Worm (Caenorhabditis elegans) whole organism, midembryonic: ENCODE data around the gene cdr-4.

Experiments used
- T22C8.4 ChIP-seq: fragments of 200-800 bp; sonication (Bioruptor generic); IDR thresholded peaks from 2 replicates; pipeline ENCODE4 v1.3.6; 2022; ENCODE audit warnings: missing genetic modification characterization, missing compliant biosample characterization
- cog-1 ChIP-seq: sonication (generic microtip); optimal IDR thresholded peaks from 2 replicates; lab custom pipeline; 2016; ENCODE audit warnings: missing genetic modification characterization, missing compliant biosample characterization
- flt-1 ChIP-seq: fragments of 200-800 bp; sonication (Bioruptor generic); IDR thresholded peaks from 2 replicates; pipeline ENCODE4 v1.3.6; 2022; ENCODE audit warnings: missing genetic modification characterization, missing compliant biosample characterization
- klf-2 ChIP-seq: fragments of 200-800 bp; sonication (Bioruptor generic); conservative IDR thresholded peaks from 2 replicates; pipeline ENCODE4 v1.3.6; 2022; ENCODE audit warnings: missing genetic modification reagents, missing genetic modification characterization, missing compliant biosample characterization
- med-1 ChIP-seq: sonication (generic microtip); optimal IDR thresholded peaks from 2 replicates; lab custom pipeline; 2017; ENCODE audit warnings: missing genetic modification characterization, mild to moderate bottlenecking, missing compliant biosample characterization, antibody characterized with exemption, missing genetic modification reagents; ENCODE audit not compliant: insufficient read depth
- ztf-23 ChIP-seq: fragments of 200-800 bp; sonication (Bioruptor generic); IDR thresholded peaks from 2 replicates; pipeline ENCODE4 v1.3.6; 2022; ENCODE audit warnings: missing genetic modification reagents, missing genetic modification characterization, missing compliant biosample characterization
- ztf-29 ChIP-seq: fragments of 200-800 bp; sonication (Bioruptor generic); IDR thresholded peaks from 2 replicates; pipeline ENCODE4 v1.3.6; 2022; ENCODE audit warnings: missing genetic modification reagents, missing genetic modification characterization, missing compliant biosample characterization

- TF ChIP-seq ztf-29 (GFP tag; lab: Robert Waterston, UW) (no peak), ztf-23 (no peak), cog-1 (no peak), klf-2 (GFP tag; lab: Robert Waterston, UW) (no peak), T22C8.4 (GFP tag; lab: Robert Waterston, UW) (no peak), flt-1 (GFP tag; lab: Robert Waterston, UW) (no peak), med-1 (GFP tag; lab: Kevin White, UChicago) (no peak)
Measured at ce11 chrV:12441420-12441819, 33.0 kb upstream of the cdr-4 start, which contains the start of gene pals-37.
